Worm (Caenorhabditis elegans) whole organism, L3 larva: ENCODE data around the gene cyn-9.

Source experiments
- ZK546.5 ChIP-seq: sonication (generic microtip); optimal IDR thresholded peaks from 2 replicates; lab custom pipeline; 2017; ENCODE audit warnings: missing biosample characterization, missing genetic modification characterization
- ama-1 ChIP-seq: fragments of 150-350 bp; optimal IDR thresholded peaks from 2 replicates; lab custom pipeline; 2018
- ceh-16 ChIP-seq: sonication (generic microtip); optimal IDR thresholded peaks from 2 replicates; lab custom pipeline; 2017; ENCODE audit warnings: missing biosample characterization, missing genetic modification characterization
- ceh-28 ChIP-seq: fragments of 150-350 bp; optimal IDR thresholded peaks from 2 replicates; lab custom pipeline; 2014; ENCODE audit warnings: missing biosample characterization, missing genetic modification reagents, missing genetic modification characterization
- ceh-82 ChIP-seq: fragments of 150-350 bp; optimal IDR thresholded peaks from 2 replicates; lab custom pipeline; 2014; ENCODE audit warnings: missing biosample characterization, missing genetic modification characterization
- ceh-9 ChIP-seq: sonication (generic microtip); optimal IDR thresholded peaks from 2 replicates; lab custom pipeline; 2018; ENCODE audit warnings: missing biosample characterization, missing genetic modification characterization
- daf-12 ChIP-seq: fragments of 150-350 bp; optimal IDR thresholded peaks from 2 replicates; lab custom pipeline; 2014; ENCODE audit warnings: missing biosample characterization, missing genetic modification reagents, missing genetic modification characterization
- egl-27 ChIP-seq: sonication (generic microtip); optimal IDR thresholded peaks from 4 replicates; lab custom pipeline; 2017; ENCODE audit warnings: missing biosample characterization, missing genetic modification reagents, missing genetic modification characterization
- egl-5 ChIP-seq: fragments of 150-350 bp; optimal IDR thresholded peaks from 2 replicates; lab custom pipeline; 2017; ENCODE audit warnings: missing biosample characterization, missing genetic modification reagents, missing genetic modification characterization, inconsistent platforms
- elt-1 ChIP-seq: fragments of 150-350 bp; optimal IDR thresholded peaks from 2 replicates; lab custom pipeline; 2014; ENCODE audit warnings: missing biosample characterization, missing genetic modification characterization
- elt-2 ChIP-seq: sonication (generic microtip); optimal IDR thresholded peaks from 2 replicates; lab custom pipeline; 2016; ENCODE audit warnings: missing genetic modification reagents, mild to moderate bottlenecking, missing genetic modification characterization, missing compliant biosample characterization
- fkh-10 ChIP-seq: sonication (generic microtip); optimal IDR thresholded peaks from 2 replicates; lab custom pipeline; 2017; ENCODE audit warnings: missing biosample characterization, missing genetic modification reagents, missing genetic modification characterization
- fkh-2 ChIP-seq: fragments of 150-350 bp; optimal IDR thresholded peaks from 2 replicates; lab custom pipeline; 2014; ENCODE audit warnings: missing biosample characterization, missing genetic modification reagents, missing genetic modification characterization
- fos-1 ChIP-seq: fragments of 150-350 bp; optimal IDR thresholded peaks from 2 replicates; lab custom pipeline; 2014; ENCODE audit warnings: missing biosample characterization, missing genetic modification characterization
- hmg-11 ChIP-seq: sonication (generic microtip); optimal IDR thresholded peaks from 2 replicates; lab custom pipeline; 2016; ENCODE audit warnings: missing genetic modification characterization, missing compliant biosample characterization
- jun-1 ChIP-seq: fragments of 150-350 bp; optimal IDR thresholded peaks from 2 replicates; lab custom pipeline; 2014; ENCODE audit warnings: missing biosample characterization, missing genetic modification reagents, missing genetic modification characterization
- lin-15B ChIP-seq: fragments of 150-350 bp; optimal IDR thresholded peaks from 2 replicates; lab custom pipeline; 2014; ENCODE audit warnings: missing biosample characterization, missing genetic modification characterization
- lin-39 ChIP-seq: fragments of 150-350 bp; optimal IDR thresholded peaks from 2 replicates; lab custom pipeline; 2018; ENCODE audit warnings: missing biosample characterization, missing genetic modification reagents, missing genetic modification characterization
- lsy-12 ChIP-seq: sonication (generic microtip); optimal IDR thresholded peaks from 2 replicates; lab custom pipeline; 2016; ENCODE audit warnings: mild to moderate bottlenecking, missing genetic modification characterization, missing compliant biosample characterization
- mdl-1 ChIP-seq: fragments of 150-350 bp; optimal IDR thresholded peaks from 2 replicates; lab custom pipeline; 2014; ENCODE audit warnings: missing biosample characterization, missing genetic modification characterization
- mml-1 ChIP-seq: fragments of 150-350 bp; sonication (generic microtip); optimal IDR thresholded peaks from 3 replicates; lab custom pipeline; 2014; ENCODE audit warnings: missing biosample characterization, missing genetic modification characterization
- nfya-1 ChIP-seq: sonication (generic microtip); optimal IDR thresholded peaks from 2 replicates; lab custom pipeline; 2017; ENCODE audit warnings: missing genetic modification characterization, mild to moderate bottlenecking, missing compliant biosample characterization, antibody characterized with exemption, moderate library complexity; ENCODE audit not compliant: insufficient read depth
- nhr-11 ChIP-seq: fragments of 150-350 bp; optimal IDR thresholded peaks from 2 replicates; lab custom pipeline; 2014; ENCODE audit warnings: missing biosample characterization, missing genetic modification characterization
- nhr-12 ChIP-seq: fragments of 150-350 bp; optimal IDR thresholded peaks from 2 replicates; lab custom pipeline; 2014; ENCODE audit warnings: missing biosample characterization, missing genetic modification characterization
- nhr-23 ChIP-seq: fragments of 150-350 bp; optimal IDR thresholded peaks from 2 replicates; lab custom pipeline; 2014; ENCODE audit warnings: missing biosample characterization, missing genetic modification reagents, missing genetic modification characterization
- nhr-237 ChIP-seq: fragments of 150-350 bp; optimal IDR thresholded peaks from 2 replicates; lab custom pipeline; 2014; ENCODE audit warnings: missing biosample characterization, missing genetic modification characterization
- nhr-25 ChIP-seq: sonication (generic microtip); optimal IDR thresholded peaks from 2 replicates; lab custom pipeline; 2017; ENCODE audit warnings: missing biosample characterization, missing genetic modification characterization
- nhr-28 ChIP-seq: fragments of 150-350 bp; optimal IDR thresholded peaks from 2 replicates; lab custom pipeline; 2014; ENCODE audit warnings: missing biosample characterization, missing genetic modification characterization
- nhr-43 ChIP-seq: sonication (generic microtip); optimal IDR thresholded peaks from 2 replicates; lab custom pipeline; 2016; ENCODE audit warnings: mild to moderate bottlenecking, missing genetic modification characterization, missing compliant biosample characterization; ENCODE audit not compliant: poor library complexity, severe bottlenecking
- nhr-67 ChIP-seq: fragments of 150-350 bp; optimal IDR thresholded peaks from 2 replicates; lab custom pipeline; 2014; ENCODE audit warnings: missing biosample characterization, missing genetic modification characterization
- nhr-76 ChIP-seq: fragments of 150-350 bp; sonication (generic microtip); optimal IDR thresholded peaks from 5 replicates; lab custom pipeline; 2014; ENCODE audit warnings: missing biosample characterization, missing genetic modification characterization
- nhr-77 ChIP-seq: fragments of 150-350 bp; optimal IDR thresholded peaks from 2 replicates; lab custom pipeline; 2014; ENCODE audit warnings: missing biosample characterization, missing genetic modification characterization
- pha-4 ChIP-seq: fragments of 150-350 bp; optimal IDR thresholded peaks from 2 replicates; lab custom pipeline; 2014; ENCODE audit warnings: missing biosample characterization, missing genetic modification reagents, missing genetic modification characterization
- pqm-1 ChIP-seq: fragments of 150-350 bp; optimal IDR thresholded peaks from 2 replicates; lab custom pipeline; 2017; ENCODE audit warnings: missing biosample characterization, missing genetic modification characterization, inconsistent platforms
- sea-2 ChIP-seq: fragments of 150-350 bp; sonication (generic microtip); optimal IDR thresholded peaks from 4 replicates; lab custom pipeline; 2014; ENCODE audit warnings: missing biosample characterization, missing genetic modification reagents, missing genetic modification characterization
- skn-1 ChIP-seq: fragments of 150-350 bp; optimal IDR thresholded peaks from 2 replicates; lab custom pipeline; 2014; ENCODE audit warnings: missing biosample characterization, missing genetic modification characterization
- snpc-4 ChIP-seq: fragments of 150-350 bp; optimal IDR thresholded peaks from 2 replicates; lab custom pipeline; 2014; ENCODE audit warnings: missing biosample characterization, missing genetic modification characterization
- unc-39 ChIP-seq: sonication (generic microtip); optimal IDR thresholded peaks from 4 replicates; lab custom pipeline; 2017; ENCODE audit warnings: missing biosample characterization, missing genetic modification characterization
- unc-62 ChIP-seq: fragments of 150-350 bp; sonication (generic microtip); optimal IDR thresholded peaks from 4 replicates; lab custom pipeline; 2014; ENCODE audit warnings: missing biosample characterization, missing genetic modification reagents, missing genetic modification characterization
- zag-1 ChIP-seq: fragments of 150-350 bp; optimal IDR thresholded peaks from 2 replicates; lab custom pipeline; 2014; ENCODE audit warnings: missing biosample characterization, missing genetic modification characterization
- ztf-11 ChIP-seq: fragments of 150-350 bp; optimal IDR thresholded peaks from 2 replicates; lab custom pipeline; 2014; ENCODE audit warnings: missing biosample characterization, missing genetic modification characterization
- ztf-4 ChIP-seq: fragments of 150-350 bp; optimal IDR thresholded peaks from 2 replicates; lab custom pipeline; 2014; ENCODE audit warnings: missing biosample characterization, missing genetic modification characterization

The cyn-9 gene

ce11 chrIII:3692516-3692915 is 6.9 kb downstream of the cyn-9 start:
- no peak for TF ChIP-seq snpc-4 (tag; lab: Kevin White, UChicago)
- TF ChIP-seq ceh-16 (tag; lab: Kevin White, UChicago), result no peak
- no peak for TF ChIP-seq sea-2 (GFP tag; lab: Kevin White, UChicago)
- TF ChIP-seq nhr-67 (tag; lab: Kevin White, UChicago), result no peak
- TF ChIP-seq ceh-9 (tag; lab: Kevin White, UChicago), result no peak
- TF ChIP-seq fkh-2 (tag; lab: Kevin White, UChicago), result no peak
- no peak for TF ChIP-seq jun-1
- TF ChIP-seq pha-4, result no peak
- no peak for TF ChIP-seq egl-27 (tag; lab: Kevin White, UChicago)
- no peak for TF ChIP-seq mdl-1
- no peak for TF ChIP-seq mml-1 (tag; lab: Kevin White, UChicago)
- TF ChIP-seq ceh-82 (tag; lab: Kevin White, UChicago), result no peak
- TF ChIP-seq unc-39 (tag; lab: Kevin White, UChicago), result no peak
- no peak for TF ChIP-seq ZK546.5 (tag; lab: Kevin White, UChicago)
- TF ChIP-seq nhr-43 (tag; lab: Kevin White, UChicago), result no peak
- TF ChIP-seq nhr-25 (tag; lab: Kevin White, UChicago), result no peak
- no peak for TF ChIP-seq ztf-4 (tag; lab: Kevin White, UChicago)
- TF ChIP-seq pqm-1 (tag; lab: Kevin White, UChicago), result no peak
- TF ChIP-seq lsy-12, result no peak
- no peak for TF ChIP-seq lin-39 (tag; lab: Kevin White, UChicago)
- TF ChIP-seq, all 47 proteins: peak for 0

- TF ChIP-seq nfya-1 (peak; percentile 87), daf-12 (tag; lab: Kevin White, UChicago) (no peak)
These were observed 16.5 kb downstream of the cyn-9 start for ce11 chrIII:3682869-3683403.

ce11 chrIII:3681351-3681938 is 18.0 kb downstream of the cyn-9 start:
- peak; percentile 32 for TF ChIP-seq nfya-1
- peak; percentile 23 for TF ChIP-seq nhr-23 (tag; lab: Kevin White, UChicago)
- peak; percentile 29 for TF ChIP-seq hmg-11
- TF ChIP-seq fos-1 (tag; lab: Kevin White, UChicago), result no peak

ce11 chrIII:3679083-3679482 is 20.4 kb downstream of the cyn-9 start:
- TF ChIP-seq elt-2 (tag; lab: Kevin White, UChicago), result no peak
- TF ChIP-seq lin-39 (tag; lab: Kevin White, UChicago), result peak; percentile 36

DNA sequence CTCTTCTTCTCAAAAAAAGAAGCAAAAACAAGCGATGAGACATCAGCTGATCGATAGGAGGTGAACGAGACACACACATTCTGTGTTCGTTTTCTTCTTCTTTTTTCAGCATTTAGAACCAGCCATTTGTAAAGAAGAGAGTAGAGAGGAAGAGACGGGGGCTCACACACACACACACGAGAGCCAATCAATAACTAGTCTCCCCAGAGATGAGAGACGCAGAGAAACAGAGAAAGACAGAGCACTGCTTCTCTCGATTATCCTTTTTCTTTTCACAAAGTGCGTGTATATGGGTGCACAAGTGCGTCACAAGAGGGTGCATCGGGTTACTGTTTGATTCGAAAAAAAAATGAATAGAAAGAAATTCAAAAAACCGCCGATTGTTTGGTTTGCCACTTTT is 22.1 kb downstream of the cyn-9 start:
- TF ChIP-seq elt-1 (tag; lab: Kevin White, UChicago) (no peak), egl-27 (tag; lab: Kevin White, UChicago) (no peak), daf-12 (tag; lab: Kevin White, UChicago) (no peak), sea-2 (GFP tag; lab: Kevin White, UChicago) (peak; percentile 18), lin-15B (tag; lab: Kevin White, UChicago) (peak; percentile 43), nhr-43 (tag; lab: Kevin White, UChicago) (no peak), ztf-4 (tag; lab: Kevin White, UChicago) (no peak), zag-1 (no peak), nhr-237 (tag; lab: Kevin White, UChicago) (no peak), nhr-76 (tag; lab: Kevin White, UChicago) (no peak), jun-1 (peak; percentile 15), fos-1 (tag; lab: Kevin White, UChicago) (no peak), skn-1 (tag; lab: Kevin White, UChicago) (no peak), fkh-10 (GFP tag; lab: Kevin White, UChicago) (peak; percentile 82), nhr-23 (tag; lab: Kevin White, UChicago) (no peak), unc-62 (GFP tag; lab: Kevin White, UChicago) (no peak), elt-2 (tag; lab: Kevin White, UChicago) (no peak), ceh-82 (tag; lab: Kevin White, UChicago) (no peak), nhr-25 (tag; lab: Kevin White, UChicago) (no peak), ceh-9 (tag; lab: Kevin White, UChicago) (no peak), nhr-12 (tag; lab: Kevin White, UChicago) (no peak), nhr-28 (no peak), ceh-28 (peak; percentile 90), nhr-77 (tag; lab: Kevin White, UChicago) (no peak), snpc-4 (tag; lab: Kevin White, UChicago) (peak; percentile 17), lin-39 (tag; lab: Kevin White, UChicago) (peak; percentile 89), lsy-12 (peak; percentile 15), ama-1 (lab: Kevin White, UChicago) (peak; percentile 26), ceh-16 (tag; lab: Kevin White, UChicago) (no peak), egl-5 (tag; lab: Kevin White, UChicago) (peak; percentile 80), nhr-11 (tag; lab: Kevin White, UChicago) (no peak), pqm-1 (tag; lab: Kevin White, UChicago) (no peak), unc-39 (tag; lab: Kevin White, UChicago) (no peak), mml-1 (tag; lab: Kevin White, UChicago) (no peak), hmg-11 (peak; percentile 78), ztf-11 (tag; lab: Kevin White, UChicago) (no peak), nfya-1 (peak; percentile 83)
